Worm (Caenorhabditis elegans) whole organism, L2 larva: ENCODE data around the gene C14B1.3.

ENCODE experiments used
- R02D3.7 ChIP-seq: fragments of 150-350 bp; optimal IDR thresholded peaks from 2 replicates; lab custom pipeline; 2014; ENCODE audit warnings: missing biosample characterization, missing genetic modification characterization
- ceh-16 ChIP-seq: fragments of 150-350 bp; optimal IDR thresholded peaks from 2 replicates; lab custom pipeline; 2014; ENCODE audit warnings: missing biosample characterization, missing genetic modification characterization
- egl-27 ChIP-seq: sonication (generic microtip); optimal IDR thresholded peaks from 3 replicates; lab custom pipeline; 2017; ENCODE audit warnings: missing biosample characterization, missing genetic modification reagents, missing genetic modification characterization
- elt-1 ChIP-seq: fragments of 150-350 bp; optimal IDR thresholded peaks from 2 replicates; lab custom pipeline; 2014; ENCODE audit warnings: missing biosample characterization, missing genetic modification characterization
- fos-1 ChIP-seq: fragments of 150-350 bp; optimal IDR thresholded peaks from 2 replicates; lab custom pipeline; 2014; ENCODE audit warnings: missing biosample characterization, missing genetic modification characterization
- lin-39 ChIP-seq: fragments of 150-350 bp; optimal IDR thresholded peaks from 2 replicates; lab custom pipeline; 2014; ENCODE audit warnings: missing biosample characterization, missing genetic modification reagents, missing genetic modification characterization
- mdl-1 ChIP-seq, 2 experiments: fragments of 150-350 bp in 1 of 2; sonication (generic microtip) in 1 of 2; optimal IDR thresholded peaks; 2 replicates each; lab custom pipeline; 2017; ENCODE audit warnings: missing biosample characterization in 2 of 2, missing genetic modification characterization in 2 of 2
- nhr-237 ChIP-seq: fragments of 150-350 bp; optimal IDR thresholded peaks from 2 replicates; lab custom pipeline; 2014; ENCODE audit warnings: missing biosample characterization, missing genetic modification characterization
- nhr-6 ChIP-seq: fragments of 150-350 bp; optimal IDR thresholded peaks from 2 replicates; lab custom pipeline; 2014; ENCODE audit warnings: missing biosample characterization, missing genetic modification characterization
- nhr-77 ChIP-seq: fragments of 150-350 bp; optimal IDR thresholded peaks from 2 replicates; lab custom pipeline; 2014; ENCODE audit warnings: missing biosample characterization, missing genetic modification characterization
- sma-3 ChIP-seq: sonication (generic microtip); optimal IDR thresholded peaks from 2 replicates; lab custom pipeline; 2016; ENCODE audit warnings: missing genetic modification reagents, missing genetic modification characterization, missing compliant biosample characterization
- snpc-4 ChIP-seq: fragments of 150-350 bp; optimal IDR thresholded peaks from 2 replicates; lab custom pipeline; 2014; ENCODE audit warnings: missing biosample characterization, missing genetic modification characterization
- unc-55 ChIP-seq: fragments of 150-350 bp; sonication (generic microtip); optimal IDR thresholded peaks from 3 replicates; lab custom pipeline; 2014; ENCODE audit warnings: missing biosample characterization, missing genetic modification reagents, missing genetic modification characterization

- TF ChIP-seq lin-39 (tag; lab: Kevin White, UChicago): no peak
- TF ChIP-seq sma-3 (GFP tag; lab: Kevin White, UChicago): no peak
- TF ChIP-seq unc-55: no peak
- no peak for TF ChIP-seq nhr-77 (tag; lab: Kevin White, UChicago)
- no peak for TF ChIP-seq egl-27 (tag; lab: Kevin White, UChicago)
- TF ChIP-seq R02D3.7 (tag; lab: Kevin White, UChicago): no peak
- TF ChIP-seq nhr-237 (tag; lab: Kevin White, UChicago): no peak
- no peak for TF ChIP-seq mdl-1 (tag; optimal IDR thresholded peaks at IDR 0.05; lab: Kevin White, UChicago)
- TF ChIP-seq fos-1 (tag; lab: Kevin White, UChicago): no peak
- TF ChIP-seq ceh-16: no peak
- TF ChIP-seq snpc-4 (tag; lab: Kevin White, UChicago): no peak
- no peak for TF ChIP-seq nhr-6
- TF ChIP-seq elt-1 (tag; lab: Kevin White, UChicago): no peak
These were observed 41.8 kb downstream of the C14B1.3 start, which contains the start of gene lin-48 for ce11 chrIII:3745138-3745537.
